Worm (Caenorhabditis elegans) whole organism, L4 larva: Measurements from ENCODE around the gene C08B6.18.

Experiments used
- F10B5.3 ChIP-seq: sonication (generic microtip); optimal IDR thresholded peaks from 2 replicates; lab custom pipeline; 2016; ENCODE audit warnings: mild to moderate bottlenecking, missing genetic modification characterization, missing compliant biosample characterization
- F37D6.2 ChIP-seq: sonication (generic microtip); optimal IDR thresholded peaks from 2 replicates; lab custom pipeline; 2016; ENCODE audit warnings: mild to moderate bottlenecking, missing genetic modification characterization, missing compliant biosample characterization
- F44E2.7 ChIP-seq: fragments of 200-800 bp; sonication (Bioruptor generic); IDR thresholded peaks from 2 replicates; pipeline ENCODE4 v2.1.2; 2022; ENCODE audit warnings: missing genetic modification characterization, missing compliant biosample characterization
- R02D3.7 ChIP-seq: fragments of 150-350 bp; sonication (generic microtip); optimal IDR thresholded peaks from 3 replicates; lab custom pipeline; 2014; ENCODE audit warnings: missing biosample characterization, missing genetic modification characterization
- T20F7.1 ChIP-seq: fragments of 200-800 bp; sonication (Bioruptor generic); optimal IDR thresholded peaks from 2 replicates; lab custom pipeline; 2018; ENCODE audit warnings: mild to moderate bottlenecking, missing genetic modification characterization, missing compliant biosample characterization
- Y5F2A.4 ChIP-seq: fragments of 200-800 bp; sonication (Bioruptor generic); optimal IDR thresholded peaks from 2 replicates; lab custom pipeline; 2018; ENCODE audit warnings: mild to moderate bottlenecking, missing genetic modification characterization, missing compliant biosample characterization
- ZK337.2 ChIP-seq: fragments of 200-800 bp; sonication (Bioruptor generic); IDR thresholded peaks from 2 replicates; pipeline ENCODE4 v1.3.6; 2022; ENCODE audit warnings: missing genetic modification reagents, missing genetic modification characterization, missing compliant biosample characterization
- ZK546.5 ChIP-seq, 2 experiments: sonication (generic microtip); optimal IDR thresholded peaks; 2 replicates each; lab custom pipeline; 2017; ENCODE audit warnings: missing biosample characterization in 2 of 2, missing genetic modification characterization in 2 of 2
- arid-1 ChIP-seq: fragments of 200-800 bp; sonication (Bioruptor generic); conservative IDR thresholded peaks from 2 replicates; pipeline ENCODE4 v1.3.6; 2022; ENCODE audit warnings: missing genetic modification reagents, missing genetic modification characterization, missing compliant biosample characterization
- ceh-20 ChIP-seq: fragments of 200-800 bp; sonication (Bioruptor generic); IDR thresholded peaks from 2 replicates; pipeline ENCODE4 v1.3.6; 2022; ENCODE audit warnings: missing genetic modification reagents, missing genetic modification characterization, missing compliant biosample characterization
- ceh-82 ChIP-seq: sonication (generic microtip); optimal IDR thresholded peaks from 2 replicates; lab custom pipeline; 2017; ENCODE audit warnings: missing biosample characterization, missing genetic modification characterization
- daf-16 ChIP-seq, 3 experiments: sonication (generic microtip); optimal IDR thresholded peaks; 2 replicates each; lab custom pipeline; 2016 to 2017; ENCODE audit warnings: missing genetic modification characterization in 3 of 3, missing genetic modification reagents in 3 of 3, mild to moderate bottlenecking in 2 of 3, missing compliant biosample characterization in 2 of 3, missing biosample characterization in 1 of 3, moderate library complexity in 1 of 3
- dmd-6 ChIP-seq: fragments of 200-800 bp; sonication (Bioruptor generic); IDR thresholded peaks from 2 replicates; pipeline ENCODE4 v1.3.6; 2022; ENCODE audit warnings: missing genetic modification reagents, missing genetic modification characterization, missing compliant biosample characterization
- dpl-1 ChIP-seq: fragments of 150-350 bp; optimal IDR thresholded peaks from 2 replicates; lab custom pipeline; 2014; ENCODE audit warnings: missing biosample characterization, missing genetic modification reagents, missing genetic modification characterization
- duxl-1 ChIP-seq: sonication (generic microtip); optimal IDR thresholded peaks from 2 replicates; lab custom pipeline; 2016; ENCODE audit warnings: mild to moderate bottlenecking, missing genetic modification characterization, moderate library complexity, missing compliant biosample characterization; ENCODE audit not compliant: poor library complexity
- dve-1 ChIP-seq: sonication (generic microtip); optimal IDR thresholded peaks from 2 replicates; lab custom pipeline; 2017; ENCODE audit warnings: antibody characterized with exemption, mild to moderate bottlenecking, missing genetic modification characterization, missing compliant biosample characterization; ENCODE audit not compliant: insufficient read depth
- egl-43 ChIP-seq: fragments of 200-800 bp; sonication (Bioruptor generic); IDR thresholded peaks from 2 replicates; pipeline ENCODE4 v1.3.6; 2022; ENCODE audit warnings: missing genetic modification reagents, missing genetic modification characterization, missing compliant biosample characterization
- fkh-10 ChIP-seq: fragments of 150-350 bp; optimal IDR thresholded peaks from 2 replicates; lab custom pipeline; 2014; ENCODE audit warnings: missing biosample characterization, missing genetic modification reagents, missing genetic modification characterization
- hif-1 ChIP-seq, 2 experiments: sonication (generic microtip); optimal IDR thresholded peaks; 2 replicates each; lab custom pipeline; 2016 to 2017; ENCODE audit warnings: missing compliant biosample characterization in 2 of 2, missing genetic modification characterization in 2 of 2, missing genetic modification reagents in 2 of 2, missing genotype in 2 of 2, mild to moderate bottlenecking in 1 of 2
- hlh-11 ChIP-seq: fragments of 200-800 bp; sonication (Bioruptor generic); optimal IDR thresholded peaks from 2 replicates; lab custom pipeline; 2018; ENCODE audit warnings: mild to moderate bottlenecking, missing genetic modification characterization, missing compliant biosample characterization
- hmg-1.1 ChIP-seq: fragments of 200-800 bp; sonication (Bioruptor generic); IDR thresholded peaks from 2 replicates; pipeline ENCODE4 v1.3.6; 2022; ENCODE audit warnings: missing genetic modification reagents, missing genetic modification characterization, missing compliant biosample characterization
- lin-1 ChIP-seq: fragments of 200-800 bp; sonication (Bioruptor generic); IDR thresholded peaks from 2 replicates; pipeline ENCODE4 v1.3.6; 2022; ENCODE audit warnings: missing genetic modification reagents, missing genetic modification characterization, missing compliant biosample characterization
- lin-38 ChIP-seq: fragments of 200-800 bp; sonication (Bioruptor generic); IDR thresholded peaks from 2 replicates; pipeline ENCODE4 v1.3.6; 2022; ENCODE audit warnings: missing genetic modification reagents, missing genetic modification characterization, missing compliant biosample characterization
- lsy-2 ChIP-seq, 2 experiments: fragments of 150-350 bp in 1 of 2; sonication (generic microtip) in 1 of 2; optimal IDR thresholded peaks; 2 replicates each; lab custom pipeline; 2014 to 2017; ENCODE audit warnings: missing biosample characterization in 2 of 2, missing genetic modification characterization in 2 of 2
- madf-5 ChIP-seq, 2 experiments: fragments of 200-800 bp; sonication (Bioruptor generic); IDR thresholded peaks; 2 replicates each; pipeline ENCODE4 v1.3.6; 2022; ENCODE audit warnings: missing compliant biosample characterization in 2 of 2, missing genetic modification characterization in 2 of 2
- mdl-1 ChIP-seq, 2 experiments: fragments of 150-350 bp in 1 of 2; sonication (generic microtip) in 1 of 2; optimal IDR thresholded peaks; 2 replicates each; lab custom pipeline; 2014 to 2017; ENCODE audit warnings: missing biosample characterization in 2 of 2, missing genetic modification characterization in 2 of 2
- mes-2 ChIP-seq: sonication (generic microtip); optimal IDR thresholded peaks from 2 replicates; lab custom pipeline; 2016; ENCODE audit warnings: missing genotype, mild to moderate bottlenecking, missing genetic modification characterization, missing compliant biosample characterization; ENCODE audit not compliant: poor library complexity, severe bottlenecking
- mxl-3 ChIP-seq: fragments of 200-800 bp; sonication (Bioruptor generic); optimal IDR thresholded peaks from 2 replicates; lab custom pipeline; 2018; ENCODE audit warnings: mild to moderate bottlenecking, missing genetic modification characterization, missing compliant biosample characterization
- nhr-25 ChIP-seq: sonication (generic microtip); optimal IDR thresholded peaks from 2 replicates; lab custom pipeline; 2017; ENCODE audit warnings: missing genetic modification characterization, mild to moderate bottlenecking, missing compliant biosample characterization, antibody characterized with exemption, moderate library complexity, borderline replicate concordance; ENCODE audit not compliant: insufficient read depth
- nhr-28 ChIP-seq: fragments of 150-350 bp; optimal IDR thresholded peaks from 2 replicates; lab custom pipeline; 2014; ENCODE audit warnings: missing biosample characterization, missing genetic modification characterization
- nhr-42 ChIP-seq: fragments of 200-800 bp; sonication (Bioruptor generic); IDR thresholded peaks from 2 replicates; pipeline ENCODE4 v1.3.6; 2022; ENCODE audit warnings: missing genetic modification characterization, missing compliant biosample characterization
- nhr-48 ChIP-seq: sonication (generic microtip); optimal IDR thresholded peaks from 2 replicates; lab custom pipeline; 2016; ENCODE audit warnings: mild to moderate bottlenecking, missing genetic modification characterization, missing compliant biosample characterization
- saeg-2 ChIP-seq: fragments of 200-800 bp; sonication (Bioruptor generic); IDR thresholded peaks from 2 replicates; pipeline ENCODE4 v1.3.6; 2022; ENCODE audit warnings: missing genetic modification reagents, missing genetic modification characterization, missing compliant biosample characterization
- set-16 ChIP-seq: fragments of 200-800 bp; sonication (Bioruptor generic); IDR thresholded peaks from 2 replicates; pipeline ENCODE4 v1.3.6; 2022; ENCODE audit warnings: missing genetic modification reagents, missing genetic modification characterization, missing compliant biosample characterization
- skn-1 ChIP-seq: fragments of 150-350 bp; optimal IDR thresholded peaks from 2 replicates; lab custom pipeline; 2014; ENCODE audit warnings: missing biosample characterization, missing genetic modification characterization
- snpc-1.2 ChIP-seq: fragments of 200-800 bp; sonication (Bioruptor generic); IDR thresholded peaks from 2 replicates; pipeline ENCODE4 v1.3.6; 2022; ENCODE audit warnings: missing genetic modification reagents, missing genetic modification characterization, missing compliant biosample characterization
- snpc-4 ChIP-seq: fragments of 150-350 bp; optimal IDR thresholded peaks from 2 replicates; lab custom pipeline; 2014; ENCODE audit warnings: missing biosample characterization, missing genetic modification characterization
- tra-1 ChIP-seq: fragments of 200-800 bp; sonication (Bioruptor generic); IDR thresholded peaks from 2 replicates; pipeline ENCODE4 v1.3.6; 2022; ENCODE audit warnings: missing genetic modification reagents, missing genetic modification characterization, missing compliant biosample characterization
- unc-130 ChIP-seq: sonication (generic microtip); optimal IDR thresholded peaks from 2 replicates; lab custom pipeline; 2016; ENCODE audit warnings: missing genetic modification reagents, missing genetic modification characterization, missing compliant biosample characterization
- zag-1 ChIP-seq: fragments of 150-350 bp; optimal IDR thresholded peaks from 2 replicates; lab custom pipeline; 2014; ENCODE audit warnings: missing biosample characterization, missing genetic modification characterization
- zfp-2 ChIP-seq: sonication (generic microtip); optimal IDR thresholded peaks from 2 replicates; lab custom pipeline; 2016; ENCODE audit warnings: mild to moderate bottlenecking, missing genetic modification characterization, missing compliant biosample characterization
- zfp-3 ChIP-seq: fragments of 200-800 bp; sonication (Bioruptor generic); conservative IDR thresholded peaks from 2 replicates; pipeline ENCODE4 v1.3.6; 2022; ENCODE audit warnings: missing genetic modification reagents, missing genetic modification characterization, missing compliant biosample characterization
- ztf-7 ChIP-seq: fragments of 150-350 bp; optimal IDR thresholded peaks from 2 replicates; lab custom pipeline; 2014; ENCODE audit warnings: missing biosample characterization, missing genetic modification characterization

C08B6.18 gene

ce11 chrV:10134077-10134693 lies at the start of gene C08B6.18, which contains the start of the genes wdr-20 and C08B6.8:
Gene C08B6.18 (minus strand): TSS chrV:10134127.
Gene wdr-20 (minus strand): TSS chrV:10134158.
Gene C08B6.8 (plus strand): TSS chrV:10134643.
- TF ChIP-seq lin-38 (GFP tag; lab: Robert Waterston, UW) = peak; percentile 62
- peak; percentile 21 for TF ChIP-seq mes-2 (tag; lab: Kevin White, UChicago)
- peak in 1 of 2 experiments; percentile 44 for TF ChIP-seq lsy-2 (tag; optimal IDR thresholded peaks at IDR 0.05; lab: Kevin White, UChicago)
- TF ChIP-seq zfp-2 (tag; lab: Kevin White, UChicago) = no peak
- no peak for TF ChIP-seq nhr-25
- TF ChIP-seq, all 104 proteins: peak for 3

DNA sequence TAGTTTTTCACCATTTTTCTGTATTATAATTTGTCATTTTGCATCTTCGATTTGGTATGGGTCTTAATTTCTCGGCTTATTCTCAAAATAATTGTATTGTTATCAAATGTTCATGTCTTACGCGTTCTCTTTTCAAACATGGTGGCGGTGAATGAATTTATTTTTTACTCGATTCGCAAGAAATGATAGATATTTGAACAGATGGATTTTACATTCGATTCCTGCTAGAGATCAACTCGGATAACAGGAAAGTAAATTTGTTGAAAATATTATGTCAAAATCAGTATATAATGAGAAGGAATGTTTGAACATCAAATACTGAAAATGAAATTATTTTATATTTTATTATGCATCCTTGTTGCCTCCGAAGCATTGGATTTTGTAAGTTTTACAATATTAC lies 49.1 kb upstream of the C08B6.18 start, which contains the start of gene ZK856.4:
TSS of gene ZK856.4 (plus strand) at position 301 of the 400 bp plus-strand sequence.
- TF ChIP-seq fkh-10 (GFP tag; lab: Kevin White, UChicago) (no peak), zfp-3 (no peak), ZK337.2 (GFP tag; lab: Robert Waterston, UW) (no peak), madf-5 (GFP tag; IDR thresholded peaks at IDR 0.05; lab: Robert Waterston, UW) (no peak), daf-16 (GFP tag; optimal IDR thresholded peaks at IDR 0.05; lab: Kevin White, UChicago) (no peak), daf-16 (tag; optimal IDR thresholded peaks at IDR 0.05; lab: Kevin White, UChicago) (no peak), set-16 (GFP tag; lab: Robert Waterston, UW) (no peak), unc-130 (GFP tag; lab: Kevin White, UChicago) (no peak), lin-1 (GFP tag; lab: Robert Waterston, UW) (no peak), ceh-82 (tag; lab: Kevin White, UChicago) (no peak), nhr-48 (no peak), tra-1 (no peak), T20F7.1 (no peak)
- TF ChIP-seq, all 104 proteins: peak for 0

DNA sequence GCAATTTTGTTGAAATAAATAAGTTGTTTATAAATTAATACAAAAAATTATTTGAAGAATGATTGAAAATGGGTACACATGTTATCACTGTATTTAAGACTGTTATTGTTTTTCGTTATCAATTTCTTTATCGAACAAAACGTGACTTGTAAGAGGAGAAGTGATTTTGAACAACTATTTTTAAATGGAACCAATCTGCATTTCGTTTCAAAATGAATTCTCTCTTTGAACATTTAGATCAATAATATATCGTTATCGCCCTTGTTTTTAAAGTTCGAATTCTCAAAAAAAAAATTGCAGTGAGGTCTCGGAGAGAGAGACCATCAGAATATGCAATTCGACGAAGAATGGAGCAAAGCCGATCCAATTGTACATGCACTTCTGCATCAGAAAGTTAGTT lies 45.3 kb upstream of the C08B6.18 start, which contains the start of gene cul-5:
TSS of gene cul-5 (plus strand) at position 301 of the 400 bp plus-strand sequence.
- TF ChIP-seq arid-1 = no peak
- no peak for TF ChIP-seq hmg-1.1 (GFP tag; lab: Robert Waterston, UW)
- peak; percentile 4 for TF ChIP-seq dve-1 (tag; lab: Kevin White, UChicago)
- TF ChIP-seq hif-1 (tag; optimal IDR thresholded peaks at IDR 0.05; lab: Kevin White, UChicago) = peak in 1 of 2 experiments; percentile 74
- no peak for TF ChIP-seq daf-16 (GFP tag; optimal IDR thresholded peaks at IDR 0.05; lab: Kevin White, UChicago)
- peak; percentile 49 for TF ChIP-seq daf-16 (tag; optimal IDR thresholded peaks at IDR 0.05; lab: Kevin White, UChicago)
- TF ChIP-seq snpc-4 (tag; lab: Kevin White, UChicago) = no peak
- TF ChIP-seq nhr-28 (tag; lab: Kevin White, UChicago) = peak; percentile 27
- no peak for TF ChIP-seq snpc-1.2 (GFP tag; lab: Robert Waterston, UW)
- no peak for TF ChIP-seq skn-1 (tag; lab: Kevin White, UChicago)
- no peak for TF ChIP-seq ztf-7 (tag; lab: Kevin White, UChicago)
- no peak for TF ChIP-seq saeg-2
- TF ChIP-seq fkh-10 (GFP tag; lab: Kevin White, UChicago) = no peak
- no peak for TF ChIP-seq duxl-1 (tag; lab: Kevin White, UChicago)
- TF ChIP-seq ceh-20 (GFP tag; lab: Robert Waterston, UW) = no peak
- no peak for TF ChIP-seq F37D6.2 (tag; lab: Kevin White, UChicago)
- TF ChIP-seq R02D3.7 (tag; lab: Kevin White, UChicago) = no peak
- no peak for TF ChIP-seq lin-1 (GFP tag; lab: Robert Waterston, UW)
- TF ChIP-seq mdl-1 (tag; optimal IDR thresholded peaks at IDR 0.05; lab: Kevin White, UChicago) = no peak
- TF ChIP-seq, all 104 proteins: peak for 4

- TF ChIP-seq F44E2.7 (GFP tag; lab: Robert Waterston, UW) (no peak), lin-38 (GFP tag; lab: Robert Waterston, UW) (peak; percentile 93), Y5F2A.4 (GFP tag; lab: Kevin White, UChicago) (no peak), egl-43 (GFP tag; lab: Robert Waterston, UW) (0 out of 2 replicates have a peak, but pooled peaks have one; percentile 25), zag-1 (tag; lab: Kevin White, UChicago) (peak; percentile 32), mxl-3 (peak; percentile 24), nhr-42 (no peak), skn-1 (tag; lab: Kevin White, UChicago) (no peak), ZK546.5 (tag; optimal IDR thresholded peaks at IDR 0.05; lab: Kevin White, UChicago) (no peak), F10B5.3 (tag; lab: Kevin White, UChicago) (no peak), dpl-1 (peak; percentile 27), dmd-6 (GFP tag; lab: Robert Waterston, UW) (peak; percentile 16; the same call in 1 of the 2 replicates), hlh-11 (peak; percentile 59)
These were observed 44.2 kb upstream of the C08B6.18 start for ce11 chrV:10178166-10178565.
